Worm (Caenorhabditis elegans) whole organism, early embryonic: ENCODE results near the gene C05B5.17.

Source experiments
- B0310.2 ChIP-seq: sonication (generic microtip); optimal IDR thresholded peaks from 2 replicates; lab custom pipeline; 2016; ENCODE audit warnings: mild to moderate bottlenecking, missing genetic modification characterization, missing compliant biosample characterization
- F13C5.2 ChIP-seq: sonication (generic microtip); optimal IDR thresholded peaks from 2 replicates; lab custom pipeline; 2017; ENCODE audit warnings: mild to moderate bottlenecking, missing genetic modification characterization, inconsistent platforms, missing compliant biosample characterization
- aly-1 ChIP-seq: sonication (generic microtip); optimal IDR thresholded peaks from 2 replicates; lab custom pipeline; 2016; ENCODE audit warnings: missing genetic modification characterization, missing compliant biosample characterization
- ama-1 ChIP-seq: fragments of 150-350 bp; optimal IDR thresholded peaks from 2 replicates; lab custom pipeline; 2014
- ets-7 ChIP-seq: sonication (generic microtip); optimal IDR thresholded peaks from 2 replicates; lab custom pipeline; 2016; ENCODE audit warnings: missing genotype, missing genetic modification characterization, missing compliant biosample characterization
- flt-1 ChIP-seq: fragments of 200-800 bp; sonication (Bioruptor generic); IDR thresholded peaks from 2 replicates; pipeline ENCODE4 v1.3.6; 2022; ENCODE audit warnings: missing genetic modification characterization, missing compliant biosample characterization
- hmbx-1 ChIP-seq: sonication (generic microtip); optimal IDR thresholded peaks from 2 replicates; lab custom pipeline; 2016; ENCODE audit warnings: mild to moderate bottlenecking, missing genetic modification characterization, missing compliant biosample characterization
- hnd-1 ChIP-seq: sonication (generic microtip); optimal IDR thresholded peaks from 2 replicates; lab custom pipeline; 2016; ENCODE audit warnings: missing genetic modification characterization, missing compliant biosample characterization
- scrt-1 ChIP-seq: fragments of 200-800 bp; sonication (Bioruptor generic); IDR thresholded peaks from 2 replicates; pipeline ENCODE4 v1.3.6; 2022; ENCODE audit warnings: missing genetic modification characterization, missing compliant biosample characterization
- tbx-11 ChIP-seq: fragments of 200-800 bp; sonication (Bioruptor generic); IDR thresholded peaks from 2 replicates; pipeline ENCODE4 v1.3.6; 2022; ENCODE audit warnings: missing genetic modification characterization, missing compliant biosample characterization

DNA sequence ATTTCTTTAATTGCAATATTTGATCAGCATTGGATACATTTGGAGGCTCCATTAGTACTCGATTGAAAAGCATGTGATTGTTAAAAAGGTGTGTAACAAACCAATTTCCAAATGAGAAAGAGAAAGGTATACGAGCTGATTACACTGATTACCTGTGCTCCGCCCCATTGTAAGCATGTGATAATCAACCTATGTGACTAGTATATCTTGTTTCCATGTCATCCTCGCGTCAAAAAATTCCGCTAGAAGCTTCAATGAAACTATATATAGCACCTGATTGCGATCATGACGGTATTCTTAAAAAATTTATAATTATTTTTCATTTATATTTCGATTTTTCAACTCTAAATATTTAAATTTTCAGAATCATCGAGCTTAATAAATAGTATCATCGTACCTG, 31.4 kb upstream of the C05B5.17 start, which contains the start of gene M04D8.4:
- TF ChIP-seq ama-1 (lab: Kevin White, UChicago) (no peak), tbx-11 (GFP tag; lab: Robert Waterston, UW) (no peak), flt-1 (GFP tag; lab: Robert Waterston, UW) (no peak), ets-7 (tag; lab: Kevin White, UChicago) (no peak), aly-1 (no peak), B0310.2 (tag; lab: Kevin White, UChicago) (no peak), scrt-1 (GFP tag; lab: Robert Waterston, UW) (no peak), F13C5.2 (tag; lab: Kevin White, UChicago) (no peak), hnd-1 (tag; lab: Kevin White, UChicago) (no peak), hmbx-1 (tag; lab: Kevin White, UChicago) (no peak)
